Worm (Caenorhabditis elegans) whole organism, L1 larva: ENCODE results near the gene chtb-2.

Source experiments
- ama-1 ChIP-seq: fragments of 150-350 bp; optimal IDR thresholded peaks from 2 replicates; lab custom pipeline; 2014
- ceh-82 ChIP-seq, 3 experiments: fragments of 150-350 bp in 1 of 3; sonication (generic microtip) in 2 of 3; optimal IDR thresholded peaks; 2 replicates each; lab custom pipeline; 2014 to 2017; ENCODE audit warnings: missing biosample characterization in 3 of 3, missing genetic modification characterization in 3 of 3
- irx-1 ChIP-seq: sonication (generic microtip); optimal IDR thresholded peaks from 2 replicates; lab custom pipeline; 2016; ENCODE audit warnings: missing genetic modification characterization, missing compliant biosample characterization
- jun-1 ChIP-seq: fragments of 150-350 bp; optimal IDR thresholded peaks from 2 replicates; lab custom pipeline; 2014; ENCODE audit warnings: missing biosample characterization, missing genetic modification reagents, missing genetic modification characterization
- lin-15B ChIP-seq: fragments of 150-350 bp; sonication (generic microtip); optimal IDR thresholded peaks from 3 replicates; lab custom pipeline; 2014; ENCODE audit warnings: missing biosample characterization, missing genetic modification characterization
- lsy-2 ChIP-seq, 2 experiments: fragments of 150-350 bp; optimal IDR thresholded peaks; 2 replicates each; lab custom pipeline; 2014; ENCODE audit warnings: missing biosample characterization in 2 of 2, missing genetic modification characterization in 2 of 2
- nhr-11 ChIP-seq: fragments of 150-350 bp; optimal IDR thresholded peaks from 2 replicates; lab custom pipeline; 2014; ENCODE audit warnings: missing biosample characterization, missing genetic modification characterization
- nhr-237 ChIP-seq: fragments of 150-350 bp; optimal IDR thresholded peaks from 2 replicates; lab custom pipeline; 2014; ENCODE audit warnings: missing biosample characterization, missing genetic modification characterization
- nhr-77 ChIP-seq: fragments of 150-350 bp; optimal IDR thresholded peaks from 2 replicates; lab custom pipeline; 2014; ENCODE audit warnings: missing biosample characterization, missing genetic modification characterization
- pqm-1 ChIP-seq: sonication (generic microtip); optimal IDR thresholded peaks from 3 replicates; lab custom pipeline; 2017; ENCODE audit warnings: missing biosample characterization, missing genetic modification characterization
- rnt-1 ChIP-seq: sonication (generic microtip); optimal IDR thresholded peaks from 2 replicates; lab custom pipeline; 2016; ENCODE audit warnings: mild to moderate bottlenecking, missing genetic modification characterization, moderate library complexity, missing compliant biosample characterization
- snpc-4 ChIP-seq: fragments of 150-350 bp; optimal IDR thresholded peaks from 2 replicates; lab custom pipeline; 2014; ENCODE audit warnings: missing biosample characterization, missing genetic modification characterization
- tbx-2 ChIP-seq: sonication (generic microtip); optimal IDR thresholded peaks from 2 replicates; lab custom pipeline; 2016; ENCODE audit warnings: missing genetic modification characterization, missing compliant biosample characterization
- zag-1 ChIP-seq: fragments of 150-350 bp; optimal IDR thresholded peaks from 2 replicates; lab custom pipeline; 2014; ENCODE audit warnings: missing biosample characterization, missing genetic modification characterization

DNA sequence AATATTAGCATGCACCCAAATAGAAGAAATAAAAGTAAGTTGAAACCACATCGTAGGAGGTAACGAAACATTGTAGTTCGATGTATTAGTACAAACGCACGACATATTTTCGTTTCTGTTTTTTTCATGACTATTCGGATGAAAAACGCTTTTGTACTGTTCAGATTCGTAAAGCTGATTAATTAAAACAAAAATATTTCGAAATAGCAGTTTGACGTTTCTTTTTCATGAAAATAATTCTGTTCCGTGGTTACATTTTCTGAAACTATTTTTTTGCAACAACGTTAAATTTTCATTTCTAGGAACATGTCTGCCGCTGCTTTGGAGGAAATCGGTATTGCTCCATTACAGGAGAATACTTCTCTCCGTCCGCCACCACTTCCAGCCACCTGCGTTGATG lies 6.5 kb downstream of the chtb-2 start, which contains the start of gene rpt-3:
- no peak for TF ChIP-seq tbx-2
- TF ChIP-seq ceh-82 (tag; optimal IDR thresholded peaks at IDR 0.05; lab: Kevin White, UChicago) = no peak
- TF ChIP-seq rnt-1 (tag; lab: Kevin White, UChicago) = no peak
- no peak for TF ChIP-seq zag-1 (tag; lab: Kevin White, UChicago)
- no peak for TF ChIP-seq nhr-237 (tag; lab: Kevin White, UChicago)
- no peak for TF ChIP-seq snpc-4
- TF ChIP-seq jun-1 (tag; lab: Kevin White, UChicago) = no peak
- TF ChIP-seq nhr-77 (tag; lab: Kevin White, UChicago) = no peak
- TF ChIP-seq lin-15B = no peak
- no peak for TF ChIP-seq nhr-11 (tag; lab: Kevin White, UChicago)
- no peak for TF ChIP-seq irx-1 (tag; lab: Kevin White, UChicago)
- no peak for TF ChIP-seq ama-1
- no peak for TF ChIP-seq pqm-1 (tag; lab: Kevin White, UChicago)
- no peak for TF ChIP-seq lsy-2 (tag; optimal IDR thresholded peaks at IDR 0.05; lab: Kevin White, UChicago)
